Worm (Caenorhabditis elegans): ENCODE results near the gene dars-1.

dars-1 gene

ce11 chrIII:9516148-9516547, 25.1 kb upstream of the dars-1 start, which contains the start of gene F55H2.7:
Gene F55H2.7, minus strand, starts transcription at chrIII:9516248.
- TF ChIP-seq egl-27 (tag; optimal IDR thresholded peaks at IDR 0.05) (no peak), unc-39 (tag; optimal IDR thresholded peaks at IDR 0.05) (no peak)

DNA sequence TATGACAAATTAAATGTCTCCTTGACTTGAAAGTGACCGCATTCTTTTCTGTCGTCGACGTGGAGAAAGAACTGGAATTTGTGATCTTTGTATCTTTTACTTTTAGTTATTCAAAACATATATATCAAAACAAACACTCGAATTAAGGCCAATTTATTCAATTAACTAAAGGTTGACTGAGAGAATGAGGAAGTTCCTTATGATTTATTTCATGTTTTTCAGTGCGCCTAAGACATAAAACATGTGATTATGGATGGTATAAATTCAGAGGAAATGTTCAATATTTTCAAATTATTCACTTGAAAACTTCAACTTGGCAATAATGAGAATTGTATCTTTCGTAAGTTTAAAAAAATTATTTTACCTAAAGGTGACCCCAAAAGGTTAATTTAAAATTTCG, 22.6 kb upstream of the dars-1 start, which contains the start of gene F55H2.8:
Gene F55H2.8 (plus strand): TSS at position 301 of the 400 bp plus-strand sequence.
- TF ChIP-seq nhr-21 (tag; optimal IDR thresholded peaks at IDR 0.05) (no peak), crh-2 (tag; optimal IDR thresholded peaks at IDR 0.05) (no peak), mbf-1 (tag; optimal IDR thresholded peaks at IDR 0.05) (no peak), nhr-6 (tag; optimal IDR thresholded peaks at IDR 0.05) (no peak), peb-1 (tag; optimal IDR thresholded peaks at IDR 0.05) (no peak), snpc-4 (tag; optimal IDR thresholded peaks at IDR 0.05) (no peak), ceh-82 (tag; optimal IDR thresholded peaks at IDR 0.05) (no peak)

DNA sequence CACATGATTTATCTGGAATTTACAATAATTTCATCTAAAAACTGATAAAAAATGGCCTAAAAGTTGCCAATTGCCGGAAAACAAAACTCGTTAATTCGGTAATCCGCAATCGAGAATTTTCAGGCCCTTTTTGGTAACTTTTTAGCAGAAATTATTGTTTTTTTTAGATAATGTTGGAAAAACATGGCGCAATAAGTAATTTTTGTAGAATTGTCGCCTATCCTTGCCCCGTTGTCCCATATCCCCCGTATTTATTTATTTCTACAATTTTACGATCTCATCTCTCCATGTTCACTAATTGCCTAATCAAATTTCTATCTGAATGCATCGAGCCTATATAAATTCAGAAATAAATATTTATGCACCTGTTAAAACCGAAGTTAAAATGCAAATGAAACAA, 22.0 kb upstream of the dars-1 start:
- no peak for TF ChIP-seq Y55F3AM.14 (GFP tag; optimal IDR thresholded peaks at IDR 0.05)

DNA sequence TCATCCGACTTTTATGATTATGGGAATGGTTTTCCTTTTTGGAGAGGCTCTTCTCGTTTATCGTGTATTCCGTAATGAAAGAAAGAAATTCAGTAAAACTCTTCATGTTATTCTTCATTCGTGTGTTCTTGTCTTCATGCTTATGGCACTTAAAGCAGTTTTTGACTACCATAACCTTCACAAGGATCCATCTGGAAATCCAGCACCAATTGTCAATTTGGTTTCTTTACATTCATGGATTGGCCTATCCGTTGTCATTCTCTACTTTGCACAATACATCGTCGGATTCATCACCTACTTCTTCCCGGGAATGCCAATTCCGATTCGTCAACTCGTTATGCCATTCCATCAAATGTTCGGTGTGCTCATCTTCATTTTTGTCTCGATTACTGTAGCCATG, 20.6 kb upstream of the dars-1 start:
- TF ChIP-seq mbf-1 (tag; optimal IDR thresholded peaks at IDR 0.05) = no peak
- TF ChIP-seq C34F6.9 (tag; optimal IDR thresholded peaks at IDR 0.05) = no peak
- TF ChIP-seq sem-4 (tag; optimal IDR thresholded peaks at IDR 0.05) = no peak
- no peak for TF ChIP-seq nhr-129 (tag; optimal IDR thresholded peaks at IDR 0.05)
- TF ChIP-seq lin-13 (GFP tag; optimal IDR thresholded peaks at IDR 0.05) = no peak
- no peak for TF ChIP-seq ceh-82 (tag; optimal IDR thresholded peaks at IDR 0.05)
- TF ChIP-seq mdl-1 (tag; optimal IDR thresholded peaks at IDR 0.05) = no peak
- TF ChIP-seq nhr-12 (tag; optimal IDR thresholded peaks at IDR 0.05) = no peak
- TF ChIP-seq egl-27 (tag; optimal IDR thresholded peaks at IDR 0.05) = no peak
- no peak for TF ChIP-seq Y55F3AM.14 (GFP tag; optimal IDR thresholded peaks at IDR 0.05)
- TF ChIP-seq lin-39 (tag; optimal IDR thresholded peaks at IDR 0.05) = no peak
- TF ChIP-seq nhr-10 (tag; optimal IDR thresholded peaks at IDR 0.05) = no peak

DNA sequence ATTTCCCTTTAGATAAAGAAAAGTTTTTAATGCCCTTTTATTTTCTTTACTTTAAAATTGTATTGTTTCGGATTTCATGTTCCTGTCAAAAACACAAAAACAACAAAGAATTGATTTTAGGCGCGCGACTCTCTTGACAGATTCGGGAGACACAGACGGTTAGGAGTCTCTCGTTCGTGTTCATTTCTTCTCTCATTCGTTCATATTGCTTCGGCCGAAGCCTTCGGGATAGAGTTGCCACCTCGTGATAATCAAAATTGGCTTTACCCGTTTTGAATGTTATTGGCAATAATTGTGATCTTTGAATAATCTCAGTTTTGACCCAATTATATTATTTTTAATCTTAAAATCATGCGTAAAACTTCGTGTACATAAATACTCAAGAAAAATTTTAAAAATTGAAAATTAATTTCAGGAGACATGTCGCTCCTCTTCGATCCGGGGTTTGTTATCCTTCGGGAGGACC, 20.1 kb upstream of the dars-1 start, which contains the start of gene F55H2.5:
Gene F55H2.5 (plus strand): TSS at position 416 of the 466 bp plus-strand sequence.
- TF ChIP-seq ZK546.5 (tag; optimal IDR thresholded peaks at IDR 0.05) (no peak), unc-55 (GFP tag; optimal IDR thresholded peaks at IDR 0.05) (peak; percentile 30), C34F6.9 (tag; optimal IDR thresholded peaks at IDR 0.05) (peak; percentile 53), nhr-25 (tag; optimal IDR thresholded peaks at IDR 0.05) (no peak), alr-1 (tag; optimal IDR thresholded peaks at IDR 0.05) (no peak), lsy-2 (tag; optimal IDR thresholded peaks at IDR 0.05) (no peak)

DNA sequence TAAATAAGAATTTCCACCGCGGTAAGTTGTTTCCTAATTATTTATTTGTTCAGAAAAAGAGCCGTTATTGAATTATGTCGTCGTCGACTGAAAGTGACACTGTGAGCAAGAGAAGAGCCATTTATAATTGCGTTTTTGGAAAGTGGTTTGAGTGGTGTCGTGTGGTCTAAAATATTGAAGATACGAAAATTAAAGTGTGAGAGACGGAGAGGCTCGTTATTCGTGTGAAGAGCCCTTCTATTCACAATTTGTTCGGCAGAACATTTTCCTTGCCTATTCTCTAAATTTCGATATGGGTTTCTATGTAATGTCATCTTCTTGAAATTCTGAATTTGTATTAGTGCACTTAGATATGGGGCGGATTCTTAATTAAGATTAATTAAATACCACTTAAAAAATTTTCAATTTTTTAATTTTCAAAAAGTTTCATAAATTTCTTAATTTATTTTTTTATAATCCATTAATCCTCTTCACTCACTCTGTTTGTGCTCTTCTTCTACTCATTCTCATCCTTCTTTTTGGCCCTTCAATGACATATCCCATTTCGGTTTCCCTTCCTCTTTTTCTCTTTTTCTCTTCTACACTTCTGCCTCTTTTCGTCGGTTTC, 18.9 kb upstream of the dars-1 start:
- TF ChIP-seq egl-27 (tag; optimal IDR thresholded peaks at IDR 0.05) = no peak
- no peak for TF ChIP-seq elt-3 (tag; optimal IDR thresholded peaks at IDR 0.05)
- TF ChIP-seq nhr-21 (tag; optimal IDR thresholded peaks at IDR 0.05) = no peak
- TF ChIP-seq peb-1 (tag; optimal IDR thresholded peaks at IDR 0.05) = no peak
- TF ChIP-seq lsy-2 (tag; optimal IDR thresholded peaks at IDR 0.05) = peak in 1 of 2 experiments; percentile 42
- TF ChIP-seq unc-62 (GFP tag; optimal IDR thresholded peaks at IDR 0.05) = no peak
- no peak for TF ChIP-seq fos-1 (tag; optimal IDR thresholded peaks at IDR 0.05)
- peak; percentile 4 for TF ChIP-seq gmeb-1 (tag; optimal IDR thresholded peaks at IDR 0.05)
- peak; percentile 29 for TF ChIP-seq zag-1 (tag; optimal IDR thresholded peaks at IDR 0.05)
- peak; percentile 37 for TF ChIP-seq F13H6.1 (tag; optimal IDR thresholded peaks at IDR 0.05)
- TF ChIP-seq dmd-4 (tag; optimal IDR thresholded peaks at IDR 0.05) = no peak
- peak; percentile 39 for TF ChIP-seq ama-1 (optimal IDR thresholded peaks at IDR 0.05)
- no peak for TF ChIP-seq R02D3.7 (tag; optimal IDR thresholded peaks at IDR 0.05)
- TF ChIP-seq crh-2 (tag; optimal IDR thresholded peaks at IDR 0.05) = peak; percentile 30
- peak; percentile 38 for TF ChIP-seq unc-55 (GFP tag; optimal IDR thresholded peaks at IDR 0.05)
- peak; percentile 42 for TF ChIP-seq nhr-6 (tag; optimal IDR thresholded peaks at IDR 0.05)
- TF ChIP-seq ztf-4 (tag; optimal IDR thresholded peaks at IDR 0.05) = peak; percentile 23
- TF ChIP-seq lin-39 (tag; optimal IDR thresholded peaks at IDR 0.05) = no peak
- TF ChIP-seq C34F6.9 (tag; optimal IDR thresholded peaks at IDR 0.05) = peak; percentile 36
- peak; percentile 23 for TF ChIP-seq lin-13 (GFP tag; optimal IDR thresholded peaks at IDR 0.05)
- peak; percentile 53 for TF ChIP-seq nhr-25 (tag; optimal IDR thresholded peaks at IDR 0.05)
- no peak for TF ChIP-seq snpc-4 (tag; optimal IDR thresholded peaks at IDR 0.05)
- no peak for TF ChIP-seq aly-2 (tag; optimal IDR thresholded peaks at IDR 0.05)
- no peak for TF ChIP-seq unc-39 (tag; optimal IDR thresholded peaks at IDR 0.05)
